Fruit fly (Drosophila melanogaster) whole organism, embryonic: ENCODE results near the gene CG44836.
A peak's percentile ranks its signal among the peaks of the same experiment; 100 is the strongest.

Experiments
- ATbp ChIP-seq: fragments of 200-800 bp; sonication (Bioruptor generic); optimal IDR thresholded peaks from 2 replicates; lab custom pipeline; 2017; ENCODE audit warnings: missing biosample characterization, mild to moderate bottlenecking, missing genetic modification characterization, missing genetic modification reagents
- Atf6 ChIP-seq: fragments of 200-800 bp; sonication (Bioruptor generic); IDR thresholded peaks from 2 replicates; pipeline ENCODE4 v1.3.6; 2022; ENCODE audit warnings: missing biosample characterization, missing genetic modification characterization
- CG10366 ChIP-seq: fragments of 200-800 bp; sonication (Bioruptor generic); IDR thresholded peaks from 2 replicates; pipeline ENCODE4 v1.3.6; 2022; ENCODE audit warnings: missing biosample characterization, missing genetic modification characterization
- CG11560 ChIP-seq: fragments of 200-800 bp; sonication (Bioruptor generic); IDR thresholded peaks from 3 replicates; pipeline ENCODE4 v1.3.6; 2022; ENCODE audit warnings: missing biosample characterization, missing genetic modification characterization
- CG1233 ChIP-seq: fragments of 200-800 bp; sonication (Bioruptor generic); optimal IDR thresholded peaks from 4 replicates; lab custom pipeline; 2018; ENCODE audit warnings: missing biosample characterization, mild to moderate bottlenecking, missing genetic modification characterization
- CG12744 ChIP-seq: fragments of 200-800 bp; sonication (Bioruptor generic); optimal IDR thresholded peaks from 2 replicates; lab custom pipeline; 2016; ENCODE audit warnings: missing biosample characterization, missing genetic modification characterization
- CG13624 ChIP-seq: fragments of 200-800 bp; sonication (Bioruptor generic); optimal IDR thresholded peaks from 2 replicates; lab custom pipeline; 2016; ENCODE audit warnings: missing biosample characterization, missing genetic modification characterization
- CG13894 ChIP-seq: fragments of 200-800 bp; sonication (Bioruptor generic); optimal IDR thresholded peaks from 3 replicates; lab custom pipeline; 2018; ENCODE audit warnings: missing biosample characterization, mild to moderate bottlenecking, missing genetic modification characterization, moderate library complexity
- CG14860 ChIP-seq: fragments of 200-800 bp; sonication (Bioruptor generic); IDR thresholded peaks from 3 replicates; pipeline ENCODE4 v1.3.6; 2022; ENCODE audit warnings: missing biosample characterization, missing genetic modification characterization; ENCODE audit not compliant: partially characterized antibody
- CG15514 ChIP-seq: fragments of 200-800 bp; sonication (Bioruptor generic); optimal IDR thresholded peaks from 3 replicates; lab custom pipeline; 2017; ENCODE audit warnings: missing biosample characterization, missing genetic modification characterization, mild to moderate bottlenecking, moderate library complexity, missing genetic modification reagents
- CG1832 ChIP-seq: fragments of 200-800 bp; sonication (Bioruptor generic); optimal IDR thresholded peaks from 2 replicates; lab custom pipeline; 2017; ENCODE audit warnings: missing biosample characterization, mild to moderate bottlenecking, missing genetic modification characterization, inconsistent platforms
- CG18764 ChIP-seq: fragments of 200-800 bp; sonication (Bioruptor generic); optimal IDR thresholded peaks from 3 replicates; lab custom pipeline; 2016; ENCODE audit warnings: missing biosample characterization, missing genetic modification characterization
- CG2889 ChIP-seq: fragments of 200-800 bp; sonication (Bioruptor generic); IDR thresholded peaks from 3 replicates; pipeline ENCODE4 v1.3.6; 2022; ENCODE audit warnings: missing biosample characterization, missing genetic modification characterization
- CG4360 ChIP-seq: fragments of 200-800 bp; sonication (Bioruptor generic); IDR thresholded peaks from 2 replicates; pipeline ENCODE4 v1.3.6; 2022; ENCODE audit warnings: missing biosample characterization, missing genetic modification characterization
- CG4617 ChIP-seq: fragments of 200-800 bp; sonication (Bioruptor generic); optimal IDR thresholded peaks from 3 replicates; lab custom pipeline; 2016; ENCODE audit warnings: missing biosample characterization, missing genetic modification characterization, borderline replicate concordance
- CG6272 ChIP-seq: fragments of 200-800 bp; sonication (Bioruptor generic); IDR thresholded peaks from 2 replicates; pipeline ENCODE4 v1.3.6; 2022; ENCODE audit warnings: missing biosample characterization, missing genetic modification characterization
- CG6854 ChIP-seq: fragments of 200-800 bp; sonication (Bioruptor generic); optimal IDR thresholded peaks from 3 replicates; lab custom pipeline; 2017; ENCODE audit warnings: missing biosample characterization, mild to moderate bottlenecking, missing genetic modification characterization
- CG7357 ChIP-seq: fragments of 200-800 bp; sonication (Bioruptor generic); IDR thresholded peaks from 3 replicates; pipeline ENCODE4 v1.3.6; 2022; ENCODE audit warnings: missing biosample characterization, missing genetic modification characterization
- CG7786 ChIP-seq: fragments of 200-800 bp; sonication (Bioruptor generic); optimal IDR thresholded peaks from 2 replicates; lab custom pipeline; 2016; ENCODE audit warnings: missing biosample characterization, missing genetic modification characterization
- CG8290 ChIP-seq, 3 experiments: fragments of 200-800 bp; sonication (Bioruptor generic); optimal IDR thresholded peaks; 2 replicates each; lab custom pipeline; 2016 to 2019; ENCODE audit warnings: missing biosample characterization in 3 of 3, missing genetic modification characterization in 3 of 3, mild to moderate bottlenecking in 2 of 3, moderate library complexity in 1 of 3
- CG8388 ChIP-seq: fragments of 200-800 bp; sonication (Bioruptor generic); optimal IDR thresholded peaks from 2 replicates; lab custom pipeline; 2019; ENCODE audit warnings: missing biosample characterization, mild to moderate bottlenecking, missing genetic modification characterization, moderate library complexity
- CG8765 ChIP-seq: fragments of 200-800 bp; sonication (Bioruptor generic); IDR thresholded peaks from 2 replicates; pipeline ENCODE4 v1.3.6; 2022; ENCODE audit warnings: missing biosample characterization, missing genetic modification characterization
- GATAe ChIP-seq: fragments of 200-800 bp; sonication (Bioruptor generic); conservative IDR thresholded peaks from 2 replicates; pipeline ENCODE4 v1.3.6; 2022; ENCODE audit warnings: missing biosample characterization, missing genetic modification characterization
- Gsc ChIP-seq: fragments of 200-800 bp; sonication (Bioruptor generic); IDR thresholded peaks from 2 replicates; pipeline ENCODE4 v1.3.6; 2022; ENCODE audit warnings: missing biosample characterization, missing genetic modification characterization
- HLH4C ChIP-seq: fragments of 200-800 bp; sonication (Bioruptor generic); IDR thresholded peaks from 3 replicates; pipeline ENCODE4 v1.3.6; 2022; ENCODE audit warnings: missing biosample characterization, missing genetic modification characterization; ENCODE audit not compliant: partially characterized antibody
- Hey ChIP-seq: fragments of 200-800 bp; sonication (Bioruptor generic); optimal IDR thresholded peaks from 3 replicates; lab custom pipeline; 2018; ENCODE audit warnings: missing biosample characterization, mild to moderate bottlenecking, missing genetic modification characterization
- Kr ChIP-seq: fragments of 200-800 bp; sonication (Bioruptor generic); optimal IDR thresholded peaks from 2 replicates; lab custom pipeline; 2017; ENCODE audit warnings: missing biosample characterization, mild to moderate bottlenecking, missing genetic modification characterization
- Mad ChIP-seq: fragments of 200-800 bp; sonication (Bioruptor generic); optimal IDR thresholded peaks from 2 replicates; lab custom pipeline; 2016; ENCODE audit warnings: missing biosample characterization, missing genetic modification characterization
- Myb ChIP-seq: fragments of 200-800 bp; sonication (Bioruptor generic); optimal IDR thresholded peaks from 2 replicates; lab custom pipeline; 2016; ENCODE audit warnings: missing biosample characterization, missing genetic modification characterization
- NC2β ChIP-seq: fragments of 200-800 bp; sonication (Bioruptor generic); optimal IDR thresholded peaks from 2 replicates; lab custom pipeline; 2016; ENCODE audit warnings: missing biosample characterization, missing genetic modification characterization
- Stat92E ChIP-seq, 3 experiments: fragments of >200 bp in 2 of 3; fragments of 200-800 bp in 1 of 3; sonication (Bioruptor generic) in 1 of 3; optimal IDR thresholded peaks; 2 replicates each; lab custom pipeline; 2017 to 2019; ENCODE audit warnings: missing biosample characterization in 3 of 3, missing genetic modification characterization in 3 of 3, mild to moderate bottlenecking in 1 of 3, moderate library complexity in 1 of 3
- TFAM ChIP-seq: fragments of 200-800 bp; sonication (Bioruptor generic); optimal IDR thresholded peaks from 2 replicates; lab custom pipeline; 2017; ENCODE audit warnings: missing biosample characterization, missing genetic modification characterization, inconsistent platforms
- Tbp ChIP-seq: fragments of >200 bp; optimal IDR thresholded peaks from 2 replicates; lab custom pipeline; 2018; ENCODE audit warnings: missing biosample characterization, missing genetic modification characterization
- cwo ChIP-seq: fragments of 200-800 bp; sonication (Bioruptor generic); optimal IDR thresholded peaks from 3 replicates; lab custom pipeline; 2017; ENCODE audit warnings: missing biosample characterization, missing genetic modification characterization, mild to moderate bottlenecking, moderate library complexity, missing genetic modification reagents
- esg ChIP-seq: fragments of 200-800 bp; sonication (Bioruptor generic); conservative IDR thresholded peaks from 2 replicates; pipeline ENCODE4 v1.3.6; 2022; ENCODE audit warnings: missing biosample characterization, missing genetic modification characterization
- ftz-f1 ChIP-seq: fragments of 200-800 bp; sonication (Bioruptor generic); optimal IDR thresholded peaks from 2 replicates; lab custom pipeline; 2016; ENCODE audit warnings: missing biosample characterization, missing genetic modification characterization
- hb ChIP-seq: fragments of 200-800 bp; sonication (Bioruptor generic); IDR thresholded peaks from 3 replicates; pipeline ENCODE4 v1.3.6; 2022; ENCODE audit warnings: missing biosample characterization, missing genetic modification characterization; ENCODE audit not compliant: partially characterized antibody
- klu ChIP-seq: fragments of 200-800 bp; sonication (Bioruptor generic); IDR thresholded peaks from 2 replicates; pipeline ENCODE4 v1.3.6; 2022; ENCODE audit warnings: missing biosample characterization, missing genetic modification characterization
- maf-S ChIP-seq: fragments of 200-800 bp; sonication (Bioruptor generic); optimal IDR thresholded peaks from 2 replicates; lab custom pipeline; 2016; ENCODE audit warnings: missing biosample characterization, missing genetic modification characterization
- mirr ChIP-seq: fragments of 200-800 bp; sonication (Bioruptor generic); optimal IDR thresholded peaks from 3 replicates; lab custom pipeline; 2018; ENCODE audit warnings: missing biosample characterization, mild to moderate bottlenecking, missing genetic modification characterization
- sens ChIP-seq: fragments of 200-800 bp; sonication (Bioruptor generic); peaks from one replicate; lab custom pipeline; 2016; ENCODE audit warnings: missing biosample characterization, missing genetic modification characterization
- seq ChIP-seq: fragments of 200-800 bp; sonication (Bioruptor generic); IDR thresholded peaks from 2 replicates; pipeline ENCODE4 v1.3.6; 2022; ENCODE audit warnings: missing biosample characterization, missing genetic modification characterization
- shn ChIP-seq: fragments of 200-800 bp; sonication (Bioruptor generic); optimal IDR thresholded peaks from 3 replicates; lab custom pipeline; 2016; ENCODE audit warnings: missing biosample characterization, missing genetic modification characterization
- sqz ChIP-seq: fragments of 200-800 bp; sonication (Bioruptor generic); optimal IDR thresholded peaks from 3 replicates; lab custom pipeline; 2018; ENCODE audit warnings: missing biosample characterization, mild to moderate bottlenecking, missing genetic modification characterization
- sr ChIP-seq: fragments of 200-800 bp; sonication (Bioruptor generic); IDR thresholded peaks from 3 replicates; pipeline ENCODE4 v1.3.6; 2022; ENCODE audit warnings: missing biosample characterization, missing genetic modification characterization
- tap ChIP-seq: fragments of 200-800 bp; optimal IDR thresholded peaks from 3 replicates; lab custom pipeline; 2019; ENCODE audit warnings: missing biosample characterization, mild to moderate bottlenecking, missing genetic modification characterization, moderate library complexity
- tio ChIP-seq: fragments of 200-800 bp; sonication (Bioruptor generic); optimal IDR thresholded peaks from 2 replicates; lab custom pipeline; 2017; ENCODE audit warnings: missing biosample characterization, missing genetic modification characterization, inconsistent platforms
- tll ChIP-seq, 2 experiments: fragments of 200-800 bp in 1 of 2; fragments of >200 bp in 1 of 2; sonication (Bioruptor generic) in 1 of 2; optimal IDR thresholded peaks; 2 replicates each; lab custom pipeline; 2017 to 2019; ENCODE audit warnings: missing biosample characterization in 2 of 2, missing genetic modification characterization in 2 of 2, mild to moderate bottlenecking in 1 of 2, moderate library complexity in 1 of 2
- trh ChIP-seq: fragments of 200-800 bp; sonication (Bioruptor generic); optimal IDR thresholded peaks from 2 replicates; lab custom pipeline; 2016; ENCODE audit warnings: missing biosample characterization, missing genetic modification characterization
- tx ChIP-seq: fragments of 200-800 bp; sonication (Bioruptor generic); optimal IDR thresholded peaks from 2 replicates; lab custom pipeline; 2016; ENCODE audit warnings: missing biosample characterization, missing genetic modification characterization
- vvl ChIP-seq: fragments of 200-800 bp; sonication (Bioruptor generic); IDR thresholded peaks from 2 replicates; pipeline ENCODE4 v1.3.6; 2022; ENCODE audit warnings: missing biosample characterization, missing genetic modification characterization

Gene CG44836

dm6 chr3L:16411566-16411965 lies 11.5 kb upstream of the CG44836 start, which contains the start of gene fax (continued):
- TF ChIP-seq Hey (tag; lab: Kevin White, UChicago) (no peak), CG12744 (GFP tag; lab: Kevin White, UChicago) (no peak), vvl (GFP tag; lab: Robert Waterston, UW) (peak; percentile 61; the same call in 1 of the 2 replicates), CG7786 (GFP tag; lab: Kevin White, UChicago) (no peak), CG10366 (GFP tag; lab: Robert Waterston, UW) (no peak), cwo (no peak), CG1832 (GFP tag; lab: Kevin White, UChicago) (peak; percentile 72), sr (GFP tag; lab: Robert Waterston, UW) (0 out of 3 replicates have a peak, but pooled peaks have one; percentile 23), Gsc (GFP tag; lab: Robert Waterston, UW) (no peak), CG1233 (GFP tag; lab: Kevin White, UChicago) (peak; percentile 0), CG13624 (no peak), CG7357 (GFP tag; lab: Robert Waterston, UW) (no peak), Atf6 (GFP tag; lab: Robert Waterston, UW) (no peak), NC2β (GFP tag; lab: Kevin White, UChicago) (peak; percentile 48), CG8765 (GFP tag; lab: Robert Waterston, UW) (peak; percentile 32; the same call in 1 of the 2 replicates), trh (GFP tag; lab: Kevin White, UChicago) (no peak), GATAe (GFP tag; lab: Robert Waterston, UW) (no peak), CG13894 (tag; lab: Kevin White, UChicago) (peak; percentile 19), sqz (GFP tag; lab: Kevin White, UChicago) (peak; percentile 43), CG4617 (GFP tag; lab: Kevin White, UChicago) (no peak), HLH4C (peak; percentile 14; the same call in 1 of the 3 replicates), tx (no peak), Myb (GFP tag; lab: Kevin White, UChicago) (peak; percentile 54), tap (tag; lab: Kevin White, UChicago) (peak; percentile 15), CG6272 (GFP tag; lab: Robert Waterston, UW) (no peak), tll (GFP tag; optimal IDR thresholded peaks at IDR 0.05; lab: Kevin White, UChicago) (peak in 1 of 2 experiments; percentile 21), CG6854 (GFP tag; lab: Kevin White, UChicago) (peak; percentile 60), esg (GFP tag; lab: Robert Waterston, UW) (no peak), CG2889 (no peak), sens (GFP tag; lab: Kevin White, UChicago) (peak; percentile 91), Tbp (GFP tag; lab: Kevin White, UChicago) (no peak), seq (GFP tag; lab: Robert Waterston, UW) (peak; percentile 17; the same call in 1 of the 2 replicates), CG15514 (GFP tag; lab: Kevin White, UChicago) (peak; percentile 71), tio (GFP tag; lab: Kevin White, UChicago) (no peak), CG14860 (GFP tag; lab: Robert Waterston, UW) (no peak), maf-S (no peak), CG8290 (GFP tag; optimal IDR thresholded peaks at IDR 0.05; lab: Kevin White, UChicago) (peak; percentile 52), CG8290 (tag; optimal IDR thresholded peaks at IDR 0.05; lab: Kevin White, UChicago) (peak; percentile 71 to 78), Stat92E (GFP tag; optimal IDR thresholded peaks at IDR 0.05; lab: Kevin White, UChicago) (peak in 1 of 3 experiments; percentile 85), TFAM (no peak), CG18764 (GFP tag; lab: Kevin White, UChicago) (no peak), CG4360 (peak; percentile 16; the same call in 1 of the 2 replicates), ATbp (GFP tag; lab: Kevin White, UChicago) (no peak), klu (no peak), CG8388 (GFP tag; lab: Kevin White, UChicago) (peak; percentile 11), hb (no peak), Mad (GFP tag; lab: Kevin White, UChicago) (no peak), mirr (GFP tag; lab: Kevin White, UChicago) (no peak), shn (GFP tag; lab: Kevin White, UChicago) (no peak), ftz-f1 (GFP tag; lab: Kevin White, UChicago) (no peak), CG11560 (tag; lab: Robert Waterston, UW) (no peak), Kr (GFP tag; lab: Kevin White, UChicago) (peak; percentile 70)
